Worm (Caenorhabditis elegans): ENCODE measurements around the gene F18E9.8.
A peak's percentile ranks its signal among the peaks of the same experiment; 100 is the strongest.

Gene F18E9.8

DNA sequence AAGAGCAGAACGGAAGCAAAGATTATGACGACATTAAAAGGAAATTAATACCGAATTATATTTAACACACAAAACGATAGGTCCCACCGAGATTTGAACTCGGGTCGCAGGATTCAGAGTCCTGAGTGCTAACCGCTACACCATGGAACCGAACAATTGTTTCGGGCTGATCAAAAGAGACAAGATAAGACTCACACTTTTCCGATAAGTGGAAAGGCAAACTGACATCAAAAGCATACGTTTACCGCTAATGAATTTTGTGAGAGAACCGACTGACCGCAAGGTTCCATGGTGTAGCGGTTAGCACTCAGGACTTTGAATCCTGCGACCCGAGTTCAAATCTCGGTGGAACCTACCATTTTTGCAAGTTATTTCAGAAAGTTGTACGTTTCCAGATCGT is 27.4 kb upstream of the F18E9.8 start (continued):
- no peak for TF ChIP-seq zip-11 (GFP tag; IDR thresholded peaks at IDR 0.05)
- no peak for TF ChIP-seq nhr-237 (tag; optimal IDR thresholded peaks at IDR 0.05)
- TF ChIP-seq nhr-102 (tag; optimal IDR thresholded peaks at IDR 0.05), result peak; percentile 67
- TF ChIP-seq hlh-11 (tag; optimal IDR thresholded peaks at IDR 0.05), result no peak
- TF ChIP-seq snpc-1.2 (GFP tag; IDR thresholded peaks at IDR 0.05), result peak; percentile 87
- TF ChIP-seq R02D3.7 (tag; optimal IDR thresholded peaks at IDR 0.05), result no peak
- TF ChIP-seq fkh-10 (GFP tag; optimal IDR thresholded peaks at IDR 0.05), result no peak
- no peak for TF ChIP-seq ctbp-1 (GFP tag; IDR thresholded peaks at IDR 0.05)
- TF ChIP-seq cey-2 (tag; optimal IDR thresholded peaks at IDR 0.05; ENCODE audit: borderline replicate concordance, insufficient read depth), result no peak
- peak in 1 of 2 experiments; percentile 0 for TF ChIP-seq mdl-1 (tag; optimal IDR thresholded peaks at IDR 0.05)
- TF ChIP-seq dpl-1 (GFP tag; optimal IDR thresholded peaks at IDR 0.05), result peak; percentile 36
- TF ChIP-seq ces-1 (GFP tag; optimal IDR thresholded peaks at IDR 0.05), result no peak
- TF ChIP-seq set-16 (GFP tag; IDR thresholded peaks at IDR 0.05), result no peak
- no peak for TF ChIP-seq nhr-25 (tag; optimal IDR thresholded peaks at IDR 0.05; ENCODE audit: borderline replicate concordance, insufficient read depth)
- TF ChIP-seq F26F4.8 (GFP tag; conservative IDR thresholded peaks at IDR 0.05), result peak; percentile 92
- TF ChIP-seq dmd-8 (GFP tag; IDR thresholded peaks at IDR 0.05), result peak; percentile 74; the same call in 1 of the 2 replicates
- no peak for TF ChIP-seq ZK546.5 (tag; optimal IDR thresholded peaks at IDR 0.05)
- TF ChIP-seq daf-16 (GFP tag; optimal IDR thresholded peaks at IDR 0.05), result peak; percentile 73 to 75
- peak; percentile 73 for TF ChIP-seq daf-16 (tag; optimal IDR thresholded peaks at IDR 0.05)
- peak; percentile 75 for TF ChIP-seq hmg-1.1 (GFP tag; IDR thresholded peaks at IDR 0.05)
- TF ChIP-seq hif-1 (tag; optimal IDR thresholded peaks at IDR 0.05), result no peak
- TF ChIP-seq lin-1 (GFP tag; IDR thresholded peaks at IDR 0.05), result peak; percentile 69; the same call in 1 of the 2 replicates
- TF ChIP-seq daf-8 (GFP tag; IDR thresholded peaks at IDR 0.05), result no peak
- TF ChIP-seq F44E2.7 (GFP tag; IDR thresholded peaks at IDR 0.05), result no peak
- peak; percentile 49 for TF ChIP-seq dve-1 (tag; optimal IDR thresholded peaks at IDR 0.05; ENCODE audit: insufficient read depth)
- peak; percentile 22 for TF ChIP-seq Y5F2A.4 (GFP tag; optimal IDR thresholded peaks at IDR 0.05)
- peak; percentile 15 for TF ChIP-seq nhr-28 (tag; optimal IDR thresholded peaks at IDR 0.05)
- TF ChIP-seq ama-1 (optimal IDR thresholded peaks at IDR 0.05), result no peak
- TF ChIP-seq unc-130 (GFP tag; optimal IDR thresholded peaks at IDR 0.05), result no peak
- 0 out of 2 replicates have a peak, but pooled peaks have one; percentile 65 for TF ChIP-seq nhr-42 (GFP tag; IDR thresholded peaks at IDR 0.05)
- TF ChIP-seq nhr-6 (tag; optimal IDR thresholded peaks at IDR 0.05), result peak; percentile 43
- TF ChIP-seq unc-39 (tag; optimal IDR thresholded peaks at IDR 0.05), result no peak
- no peak for TF ChIP-seq snpc-4 (tag; optimal IDR thresholded peaks at IDR 0.05)
- TF ChIP-seq ztf-7 (tag; optimal IDR thresholded peaks at IDR 0.05), result no peak
- TF ChIP-seq T26A8.4 (GFP tag; IDR thresholded peaks at IDR 0.05), result peak; percentile 75; the same call in 1 of the 2 replicates
- no peak for TF ChIP-seq lsy-2 (tag; optimal IDR thresholded peaks at IDR 0.05)
- TF ChIP-seq aha-1 (tag), result peak; percentile 79
- peak in 1 of 2 experiments; percentile 57 for TF ChIP-seq unc-62 (GFP tag; optimal IDR thresholded peaks at IDR 0.05 in 1 of 2)
- TF ChIP-seq unc-62 (tag; optimal IDR thresholded peaks at IDR 0.05), result no peak
- no peak for TF ChIP-seq ceh-62 (tag; optimal IDR thresholded peaks at IDR 0.05)
- TF ChIP-seq F10B5.3 (tag; optimal IDR thresholded peaks at IDR 0.05), result no peak
- TF ChIP-seq ZK337.2 (GFP tag; IDR thresholded peaks at IDR 0.05), result peak; percentile 67; the same call in 1 of the 2 replicates
- peak; percentile 75; the same call in 1 of the 2 replicates for TF ChIP-seq Y105C5A.15 (GFP tag; IDR thresholded peaks at IDR 0.05)
- peak; percentile 91 for TF ChIP-seq vab-7 (GFP tag; IDR thresholded peaks at IDR 0.05)
- TF ChIP-seq spr-1 (tag; optimal IDR thresholded peaks at IDR 0.05), result peak; percentile 5
- peak; percentile 37 for TF ChIP-seq mes-2 (tag; optimal IDR thresholded peaks at IDR 0.05; ENCODE audit: poor library complexity, severe bottlenecking)
- no peak for TF ChIP-seq aly-2 (tag; optimal IDR thresholded peaks at IDR 0.05)
- TF ChIP-seq madf-5 (GFP tag; IDR thresholded peaks at IDR 0.05), result peak; percentile 44 to 72; a peak in 1 of 4 replicates
- TF ChIP-seq nhr-48 (tag; optimal IDR thresholded peaks at IDR 0.05), result no peak
- TF ChIP-seq F49E8.2 (tag; optimal IDR thresholded peaks at IDR 0.05; ENCODE audit: borderline replicate concordance), result no peak
- TF ChIP-seq lin-29 (GFP tag; IDR thresholded peaks at IDR 0.05), result peak; percentile 60; the same call in 1 of the 2 replicates
